Fruit fly (Drosophila melanogaster) whole organism, prepupa: ENCODE results near the gene Atg5.

Source experiments
- Blimp-1 ChIP-seq: fragments of 200-800 bp; sonication (Bioruptor generic); optimal IDR thresholded peaks from 3 replicates; lab custom pipeline; 2017; ENCODE audit warnings: missing biosample characterization, missing genetic modification characterization, mild to moderate bottlenecking, moderate library complexity, missing genetic modification reagents
- CG10631 ChIP-seq: fragments of 200-800 bp; sonication (Bioruptor generic); optimal IDR thresholded peaks from 2 replicates; lab custom pipeline; 2016; ENCODE audit warnings: missing biosample characterization, missing genetic modification characterization
- CG10669 ChIP-seq: fragments of 200-800 bp; sonication (Bioruptor generic); optimal IDR thresholded peaks from 3 replicates; lab custom pipeline; 2018; ENCODE audit warnings: missing biosample characterization, mild to moderate bottlenecking, missing genetic modification characterization, moderate library complexity
- CG11294 ChIP-seq: fragments of 200-800 bp; sonication (Bioruptor generic); IDR thresholded peaks from 2 replicates; pipeline ENCODE4 v1.3.6; 2022; ENCODE audit warnings: missing biosample characterization, missing genetic modification characterization
- CG11762 ChIP-seq: fragments of 200-800 bp; sonication (Bioruptor generic); optimal IDR thresholded peaks from 3 replicates; lab custom pipeline; 2016; ENCODE audit warnings: missing biosample characterization, missing genetic modification characterization; ENCODE audit not compliant: insufficient read depth
- CG1621 ChIP-seq: fragments of 200-800 bp; sonication (Bioruptor generic); optimal IDR thresholded peaks from 3 replicates; lab custom pipeline; 2018; ENCODE audit warnings: missing biosample characterization, mild to moderate bottlenecking, missing genetic modification characterization
- CG16779 ChIP-seq: fragments of 200-800 bp; sonication (Bioruptor generic); optimal IDR thresholded peaks from 3 replicates; lab custom pipeline; 2017; ENCODE audit warnings: missing biosample characterization, mild to moderate bottlenecking, missing genetic modification characterization
- CG3032 ChIP-seq: fragments of 200-800 bp; optimal IDR thresholded peaks from 2 replicates; lab custom pipeline; 2019; ENCODE audit warnings: missing biosample characterization, mild to moderate bottlenecking, missing genetic modification characterization, moderate library complexity
- CG31627 ChIP-seq: fragments of 200-800 bp; sonication (Bioruptor generic); optimal IDR thresholded peaks from 3 replicates; lab custom pipeline; 2016; ENCODE audit warnings: missing biosample characterization, missing genetic modification characterization
- CG3919 ChIP-seq: fragments of 200-800 bp; sonication (Bioruptor generic); optimal IDR thresholded peaks from 3 replicates; lab custom pipeline; 2016; ENCODE audit warnings: missing biosample characterization, missing genetic modification characterization
- CG6276 ChIP-seq: fragments of 200-800 bp; sonication (Bioruptor generic); optimal IDR thresholded peaks from 2 replicates; lab custom pipeline; 2017; ENCODE audit warnings: missing biosample characterization, mild to moderate bottlenecking, missing genetic modification characterization
- CG6808 ChIP-seq: fragments of 200-800 bp; sonication (Bioruptor generic); optimal IDR thresholded peaks from 3 replicates; lab custom pipeline; 2017; ENCODE audit warnings: missing biosample characterization, missing genetic modification characterization, mild to moderate bottlenecking, moderate library complexity, missing genetic modification reagents
- CG6854 ChIP-seq: fragments of 200-800 bp; sonication (Bioruptor generic); optimal IDR thresholded peaks from 2 replicates; lab custom pipeline; 2017; ENCODE audit warnings: missing biosample characterization, mild to moderate bottlenecking, missing genetic modification characterization
- CG7368 ChIP-seq: fragments of 200-800 bp; sonication (Bioruptor generic); optimal IDR thresholded peaks from 3 replicates; lab custom pipeline; 2016; ENCODE audit warnings: missing biosample characterization, missing genetic modification characterization
- CG8119 ChIP-seq: fragments of 200-800 bp; sonication (Bioruptor generic); IDR thresholded peaks from 3 replicates; pipeline ENCODE4 v1.3.6; 2022; ENCODE audit warnings: missing biosample characterization, missing genetic modification characterization
- CG8319 ChIP-seq: fragments of 200-800 bp; sonication (Bioruptor generic); optimal IDR thresholded peaks from 3 replicates; lab custom pipeline; 2016; ENCODE audit warnings: missing biosample characterization, missing genetic modification characterization
- CG8632 ChIP-seq: fragments of 200-800 bp; sonication (Bioruptor generic); optimal IDR thresholded peaks from 3 replicates; lab custom pipeline; 2016; ENCODE audit warnings: missing biosample characterization, missing genetic modification characterization
- CG9139 ChIP-seq: fragments of 200-800 bp; sonication (Bioruptor generic); optimal IDR thresholded peaks from 3 replicates; lab custom pipeline; 2017; ENCODE audit warnings: missing biosample characterization, mild to moderate bottlenecking, missing genetic modification characterization
- Eip75B ChIP-seq: fragments of 200-800 bp; sonication (Bioruptor generic); optimal IDR thresholded peaks from 3 replicates; lab custom pipeline; 2016; ENCODE audit warnings: missing biosample characterization, missing genetic modification characterization
- Eip78C ChIP-seq: fragments of 200-800 bp; sonication (Bioruptor generic); peaks from one replicate; lab custom pipeline; 2016; ENCODE audit warnings: missing biosample characterization, missing genetic modification characterization
- Ets21C ChIP-seq: fragments of 200-800 bp; sonication (Bioruptor generic); optimal IDR thresholded peaks from 3 replicates; lab custom pipeline; 2016; ENCODE audit warnings: missing biosample characterization, missing genetic modification characterization
- Hr4 ChIP-seq: fragments of 200-800 bp; sonication (Bioruptor generic); optimal IDR thresholded peaks from 3 replicates; lab custom pipeline; 2016; ENCODE audit warnings: missing biosample characterization, missing genetic modification characterization
- Lpt ChIP-seq: fragments of 200-800 bp; sonication (Bioruptor generic); optimal IDR thresholded peaks from 3 replicates; lab custom pipeline; 2016; ENCODE audit warnings: missing biosample characterization, missing genetic modification characterization
- Met ChIP-seq: fragments of 200-800 bp; sonication (Bioruptor generic); optimal IDR thresholded peaks from 3 replicates; lab custom pipeline; 2016; ENCODE audit warnings: missing biosample characterization, missing genetic modification characterization
- OdsH ChIP-seq: fragments of 200-800 bp; sonication (Bioruptor generic); optimal IDR thresholded peaks from 3 replicates; lab custom pipeline; 2016; ENCODE audit warnings: missing biosample characterization, missing genetic modification characterization
- Smox ChIP-seq: fragments of 200-800 bp; sonication (Bioruptor generic); optimal IDR thresholded peaks from 3 replicates; lab custom pipeline; 2016; ENCODE audit warnings: missing biosample characterization, missing genetic modification characterization
- Sox102F ChIP-seq: fragments of 200-800 bp; sonication (Bioruptor generic); optimal IDR thresholded peaks from 2 replicates; lab custom pipeline; 2016; ENCODE audit warnings: missing biosample characterization, mild to moderate bottlenecking, missing genetic modification characterization
- Sox14 ChIP-seq: fragments of 200-800 bp; sonication (Bioruptor generic); optimal IDR thresholded peaks from 3 replicates; lab custom pipeline; 2016; ENCODE audit warnings: missing biosample characterization, missing genetic modification characterization
- Sox15 ChIP-seq: fragments of 200-800 bp; sonication (Bioruptor generic); optimal IDR thresholded peaks from 3 replicates; lab custom pipeline; 2016; ENCODE audit warnings: missing biosample characterization, missing genetic modification characterization
- achi ChIP-seq: fragments of 200-800 bp; sonication (Bioruptor generic); optimal IDR thresholded peaks from 3 replicates; lab custom pipeline; 2016; ENCODE audit warnings: missing biosample characterization, missing genetic modification characterization
- acj6 ChIP-seq: fragments of 200-800 bp; sonication (Bioruptor generic); optimal IDR thresholded peaks from 3 replicates; lab custom pipeline; 2016; ENCODE audit warnings: missing biosample characterization, missing genetic modification characterization
- eg ChIP-seq: fragments of 200-800 bp; sonication (Bioruptor generic); IDR thresholded peaks from 3 replicates; pipeline ENCODE4 v1.3.6; 2022; ENCODE audit warnings: missing biosample characterization, missing genetic modification characterization
- esn ChIP-seq: fragments of 200-800 bp; sonication (Bioruptor generic); optimal IDR thresholded peaks from 2 replicates; lab custom pipeline; 2016; ENCODE audit warnings: missing biosample characterization, mild to moderate bottlenecking, missing genetic modification characterization, moderate library complexity
- fd59A ChIP-seq: fragments of 200-800 bp; sonication (Bioruptor generic); optimal IDR thresholded peaks from 2 replicates; lab custom pipeline; 2017; ENCODE audit warnings: missing biosample characterization, mild to moderate bottlenecking, missing genetic modification characterization, missing genetic modification reagents
- fd85E ChIP-seq: fragments of 200-800 bp; sonication (Bioruptor generic); optimal IDR thresholded peaks from 3 replicates; lab custom pipeline; 2016; ENCODE audit warnings: missing biosample characterization, missing genetic modification characterization
- fkh ChIP-seq: fragments of 200-800 bp; sonication (Bioruptor generic); optimal IDR thresholded peaks from 3 replicates; lab custom pipeline; 2017; ENCODE audit warnings: missing biosample characterization, mild to moderate bottlenecking, missing genetic modification characterization, moderate library complexity
- lz ChIP-seq: fragments of 200-800 bp; sonication (Bioruptor generic); optimal IDR thresholded peaks from 3 replicates; lab custom pipeline; 2016; ENCODE audit warnings: missing biosample characterization, missing genetic modification characterization
- net ChIP-seq: fragments of 200-800 bp; sonication (Bioruptor generic); optimal IDR thresholded peaks from 3 replicates; lab custom pipeline; 2016; ENCODE audit warnings: missing biosample characterization, missing genetic modification characterization
- pdm3 ChIP-seq: fragments of 200-800 bp; sonication (Bioruptor generic); optimal IDR thresholded peaks from 3 replicates; lab custom pipeline; 2016; ENCODE audit warnings: missing biosample characterization, missing genetic modification characterization
- salr ChIP-seq, 2 experiments: fragments of 200-800 bp; sonication (Bioruptor generic); optimal IDR thresholded peaks; 3 replicates each; lab custom pipeline; 2016 to 2018; ENCODE audit warnings: missing biosample characterization in 2 of 2, missing genetic modification characterization in 2 of 2, mild to moderate bottlenecking in 1 of 2
- spab ChIP-seq: fragments of 200-800 bp; sonication (Bioruptor generic); optimal IDR thresholded peaks from 2 replicates; lab custom pipeline; 2017; ENCODE audit warnings: missing biosample characterization, mild to moderate bottlenecking, missing genetic modification characterization, missing genetic modification reagents
- svp ChIP-seq: fragments of 200-800 bp; sonication (Bioruptor generic); peaks from one replicate; lab custom pipeline; 2016; ENCODE audit warnings: missing biosample characterization, missing genetic modification characterization
- topi ChIP-seq: fragments of 200-800 bp; sonication (Bioruptor generic); optimal IDR thresholded peaks from 3 replicates; lab custom pipeline; 2016; ENCODE audit warnings: missing biosample characterization, missing genetic modification characterization

The Atg5 gene

dm6 chrX:7332493-7332892, 8.9 kb upstream of the Atg5 start (continued):
- no peak for TF ChIP-seq Met (GFP tag; lab: Kevin White, UChicago)
- TF ChIP-seq esn (GFP tag; lab: Kevin White, UChicago) = peak; percentile 1
- peak; percentile 49 for TF ChIP-seq fkh
- no peak for TF ChIP-seq pdm3 (GFP tag; lab: Kevin White, UChicago)
- no peak for TF ChIP-seq acj6 (GFP tag; lab: Kevin White, UChicago)
- no peak for TF ChIP-seq CG8119 (GFP tag; lab: Robert Waterston, UW)
- no peak for TF ChIP-seq CG10631 (GFP tag; lab: Kevin White, UChicago)

DNA sequence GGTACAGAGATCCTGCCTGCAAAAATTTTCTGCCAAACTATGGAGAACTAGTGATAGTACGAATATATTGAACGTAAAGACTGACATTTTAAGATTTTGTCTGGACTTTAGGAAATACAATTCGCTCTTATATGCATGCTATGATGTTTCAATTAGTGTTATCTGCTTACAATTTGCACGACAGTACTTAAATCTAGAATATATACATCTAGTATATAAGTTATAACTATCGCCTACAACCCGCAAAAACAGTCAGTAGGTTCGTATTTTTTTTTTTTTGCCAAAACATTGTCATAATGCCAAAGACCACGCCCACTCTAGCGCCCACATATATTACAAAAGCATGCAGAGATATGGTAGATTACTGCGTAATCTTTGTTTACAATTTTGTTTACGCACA, 8.5 kb upstream of the Atg5 start, which contains the start of gene CG42780:
Gene CG42780, minus strand, starts transcription at position 101 of the 400 bp plus-strand sequence.
- TF ChIP-seq CG3032 (no peak), OdsH (no peak), net (GFP tag; lab: Kevin White, UChicago) (no peak), Eip78C (GFP tag; lab: Kevin White, UChicago) (peak; percentile 13), CG6808 (GFP tag; lab: Kevin White, UChicago) (no peak), CG8632 (GFP tag; lab: Kevin White, UChicago) (no peak), acj6 (GFP tag; lab: Kevin White, UChicago) (no peak), Blimp-1 (GFP tag; lab: Kevin White, UChicago) (no peak), Eip75B (no peak), Lpt (GFP tag; lab: Kevin White, UChicago) (no peak), lz (GFP tag; lab: Kevin White, UChicago) (no peak), fd59A (GFP tag; lab: Kevin White, UChicago) (no peak), fkh (peak; percentile 48), CG11762 (GFP tag; lab: Kevin White, UChicago) (no peak), eg (no peak)

dm6 chrX:7328746-7329145, 5.2 kb upstream of the Atg5 start, which contains the start of gene Acsf3:
TSS of gene Acsf3 (plus strand) at chrX:7329046.
- no peak for TF ChIP-seq CG3032
- TF ChIP-seq CG8319 (GFP tag; lab: Kevin White, UChicago) = no peak
- no peak for TF ChIP-seq achi (GFP tag; lab: Kevin White, UChicago)

DNA sequence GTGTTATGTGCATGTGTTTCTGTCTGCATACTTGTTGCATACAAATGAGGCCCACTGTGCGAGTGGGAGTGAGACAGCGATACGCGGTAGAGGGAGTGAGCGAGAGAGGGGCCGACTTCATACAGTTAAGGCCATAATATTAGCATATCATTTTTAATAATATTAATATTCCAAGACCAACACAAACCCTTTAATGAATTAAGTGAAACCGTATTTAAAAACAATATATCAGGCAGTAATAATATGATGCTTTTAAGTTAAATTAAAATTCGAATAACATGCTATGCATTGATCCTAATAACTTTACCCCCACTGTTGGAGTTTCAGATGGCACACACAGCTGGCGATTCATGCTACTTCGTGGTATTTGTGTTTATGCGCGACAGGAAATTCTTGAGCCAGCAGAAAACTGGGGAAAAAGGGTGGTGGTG, 1.3 kb upstream of the Atg5 start:
- TF ChIP-seq Lpt (GFP tag; lab: Kevin White, UChicago) (peak; percentile 98), CG6808 (GFP tag; lab: Kevin White, UChicago) (peak; percentile 98), Sox14 (peak; percentile 95), Hr4 (peak; percentile 96), eg (peak; percentile 99), Sox102F (GFP tag; lab: Kevin White, UChicago) (peak; percentile 96), Eip78C (GFP tag; lab: Kevin White, UChicago) (peak; percentile 99), fd85E (GFP tag; lab: Kevin White, UChicago) (peak; percentile 92), CG6854 (GFP tag; lab: Kevin White, UChicago) (peak; percentile 95), CG7368 (GFP tag; lab: Kevin White, UChicago) (peak; percentile 96), CG8119 (GFP tag; lab: Robert Waterston, UW) (peak; percentile 99), Ets21C (GFP tag; lab: Kevin White, UChicago) (peak; percentile 88), CG8632 (GFP tag; lab: Kevin White, UChicago) (peak; percentile 98), CG9139 (peak; percentile 97), CG31627 (peak; percentile 91), lz (GFP tag; lab: Kevin White, UChicago) (peak; percentile 96), CG11294 (GFP tag; lab: Robert Waterston, UW) (peak; percentile 95), CG6276 (GFP tag; lab: Kevin White, UChicago) (peak; percentile 98), topi (GFP tag; lab: Kevin White, UChicago) (peak; percentile 97), salr (GFP tag; optimal IDR thresholded peaks at IDR 0.05; lab: Kevin White, UChicago) (peak; percentile 93 to 95), esn (GFP tag; lab: Kevin White, UChicago) (peak; percentile 98), CG10669 (GFP tag; lab: Kevin White, UChicago) (peak; percentile 97), spab (peak; percentile 97), svp (GFP tag; lab: Kevin White, UChicago) (peak; percentile 99), fd59A (GFP tag; lab: Kevin White, UChicago) (peak; percentile 96), Sox15 (GFP tag; lab: Kevin White, UChicago) (peak; percentile 93), Eip75B (peak; percentile 97), CG1621 (peak; percentile 96), OdsH (peak; percentile 97), CG3919 (GFP tag; lab: Kevin White, UChicago) (peak; percentile 98), Blimp-1 (GFP tag; lab: Kevin White, UChicago) (peak; percentile 91), net (GFP tag; lab: Kevin White, UChicago) (peak; percentile 98), CG16779 (tag; lab: Kevin White, UChicago) (peak; percentile 97), acj6 (GFP tag; lab: Kevin White, UChicago) (peak; percentile 97), CG8319 (GFP tag; lab: Kevin White, UChicago) (peak; percentile 94), Smox (peak; percentile 97)
